Worm (Caenorhabditis elegans) whole organism, midembryonic: Measurements from ENCODE around the gene F26D2.13.

ENCODE experiments used
- cog-1 ChIP-seq: sonication (generic microtip); optimal IDR thresholded peaks from 2 replicates; lab custom pipeline; 2016; ENCODE audit warnings: missing genetic modification characterization, missing compliant biosample characterization
- flt-1 ChIP-seq: fragments of 200-800 bp; sonication (Bioruptor generic); IDR thresholded peaks from 2 replicates; pipeline ENCODE4 v1.3.6; 2022; ENCODE audit warnings: missing genetic modification characterization, missing compliant biosample characterization
- klf-2 ChIP-seq: fragments of 200-800 bp; sonication (Bioruptor generic); conservative IDR thresholded peaks from 2 replicates; pipeline ENCODE4 v1.3.6; 2022; ENCODE audit warnings: missing genetic modification reagents, missing genetic modification characterization, missing compliant biosample characterization
- med-1 ChIP-seq: sonication (generic microtip); optimal IDR thresholded peaks from 2 replicates; lab custom pipeline; 2017; ENCODE audit warnings: missing genetic modification characterization, mild to moderate bottlenecking, missing compliant biosample characterization, antibody characterized with exemption, missing genetic modification reagents; ENCODE audit not compliant: insufficient read depth
- ref-1 ChIP-seq: fragments of 200-800 bp; sonication (Bioruptor generic); conservative IDR thresholded peaks from 2 replicates; pipeline ENCODE4 v1.3.6; 2022; ENCODE audit warnings: missing genetic modification reagents, missing genetic modification characterization, missing compliant biosample characterization
- tab-1 ChIP-seq: fragments of 200-800 bp; sonication (Bioruptor generic); IDR thresholded peaks from 2 replicates; pipeline ENCODE4 v1.3.6; 2022; ENCODE audit warnings: missing genetic modification characterization, missing compliant biosample characterization
- ztf-23 ChIP-seq: fragments of 200-800 bp; sonication (Bioruptor generic); IDR thresholded peaks from 2 replicates; pipeline ENCODE4 v1.3.6; 2022; ENCODE audit warnings: missing genetic modification reagents, missing genetic modification characterization, missing compliant biosample characterization
- ztf-29 ChIP-seq: fragments of 200-800 bp; sonication (Bioruptor generic); IDR thresholded peaks from 2 replicates; pipeline ENCODE4 v1.3.6; 2022; ENCODE audit warnings: missing genetic modification reagents, missing genetic modification characterization, missing compliant biosample characterization

ce11 chrV:16455065-16455464 lies 19.7 kb upstream of the F26D2.13 start, which contains the start of gene str-14:
- TF ChIP-seq cog-1 (tag; lab: Kevin White, UChicago) (no peak), flt-1 (GFP tag; lab: Robert Waterston, UW) (no peak), klf-2 (GFP tag; lab: Robert Waterston, UW) (no peak), tab-1 (GFP tag; lab: Robert Waterston, UW) (no peak), ref-1 (GFP tag; lab: Robert Waterston, UW) (no peak), med-1 (GFP tag; lab: Kevin White, UChicago) (no peak), ztf-29 (GFP tag; lab: Robert Waterston, UW) (no peak), ztf-23 (GFP tag; lab: Robert Waterston, UW) (no peak)
